Worm (Caenorhabditis elegans) whole organism, mixed stage, embryonic: ENCODE measurements around the gene marc-1.

ENCODE experiments used
- bed-3 ChIP-seq: fragments of 200-800 bp; sonication (Bioruptor generic); optimal IDR thresholded peaks from 3 replicates; lab custom pipeline; 2018; ENCODE audit warnings: mild to moderate bottlenecking, missing genetic modification characterization, moderate library complexity, missing compliant biosample characterization
- ces-1 ChIP-seq: fragments of 150-350 bp; optimal IDR thresholded peaks from 2 replicates; lab custom pipeline; 2014; ENCODE audit warnings: missing biosample characterization, missing genetic modification reagents, missing genetic modification characterization
- drap-1 ChIP-seq: fragments of 200-800 bp; sonication (Bioruptor generic); optimal IDR thresholded peaks from 3 replicates; lab custom pipeline; 2018; ENCODE audit warnings: mild to moderate bottlenecking, missing genetic modification characterization, missing compliant biosample characterization
- elt-1 ChIP-seq: sonication (generic microtip); optimal IDR thresholded peaks from 2 replicates; lab custom pipeline; 2017; ENCODE audit warnings: missing genetic modification characterization, mild to moderate bottlenecking, missing compliant biosample characterization, antibody characterized with exemption, moderate library complexity, borderline replicate concordance; ENCODE audit not compliant: insufficient read depth
- elt-3 ChIP-seq: fragments of 150-350 bp; optimal IDR thresholded peaks from 2 replicates; lab custom pipeline; 2014; ENCODE audit warnings: missing biosample characterization, missing genetic modification characterization
- nhr-12 ChIP-seq: fragments of 150-350 bp; optimal IDR thresholded peaks from 2 replicates; lab custom pipeline; 2014; ENCODE audit warnings: missing biosample characterization, missing genetic modification characterization
- nhr-237 ChIP-seq: fragments of 150-350 bp; optimal IDR thresholded peaks from 2 replicates; lab custom pipeline; 2014; ENCODE audit warnings: missing biosample characterization, missing genetic modification characterization
- nhr-28 ChIP-seq: fragments of 150-350 bp; optimal IDR thresholded peaks from 2 replicates; lab custom pipeline; 2014; ENCODE audit warnings: missing biosample characterization, missing genetic modification characterization
- pha-4 ChIP-seq: fragments of 150-350 bp; optimal IDR thresholded peaks from 2 replicates; lab custom pipeline; 2018; ENCODE audit warnings: missing biosample characterization, missing genetic modification reagents, missing genetic modification characterization
- unc-62 ChIP-seq: fragments of 150-350 bp; optimal IDR thresholded peaks from 2 replicates; lab custom pipeline; 2014; ENCODE audit warnings: missing biosample characterization, missing genetic modification reagents, missing genetic modification characterization

- TF ChIP-seq pha-4 (tag; lab: Kevin White, UChicago) (no peak), unc-62 (GFP tag; lab: Kevin White, UChicago) (no peak), nhr-12 (tag; lab: Kevin White, UChicago) (no peak), drap-1 (GFP tag; lab: Kevin White, UChicago) (no peak), elt-1 (tag; lab: Kevin White, UChicago) (no peak), ces-1 (GFP tag; lab: Kevin White, UChicago) (no peak), elt-3 (tag; lab: Kevin White, UChicago) (no peak), nhr-237 (no peak), nhr-28 (tag; lab: Kevin White, UChicago) (no peak), bed-3 (GFP tag; lab: Kevin White, UChicago) (no peak)
These were observed 26.9 kb upstream of the marc-1 start for ce11 chrV:9712418-9713173.
